Fruit fly (Drosophila melanogaster): ENCODE results near the gene CG15014.

CG15014 gene

DNA sequence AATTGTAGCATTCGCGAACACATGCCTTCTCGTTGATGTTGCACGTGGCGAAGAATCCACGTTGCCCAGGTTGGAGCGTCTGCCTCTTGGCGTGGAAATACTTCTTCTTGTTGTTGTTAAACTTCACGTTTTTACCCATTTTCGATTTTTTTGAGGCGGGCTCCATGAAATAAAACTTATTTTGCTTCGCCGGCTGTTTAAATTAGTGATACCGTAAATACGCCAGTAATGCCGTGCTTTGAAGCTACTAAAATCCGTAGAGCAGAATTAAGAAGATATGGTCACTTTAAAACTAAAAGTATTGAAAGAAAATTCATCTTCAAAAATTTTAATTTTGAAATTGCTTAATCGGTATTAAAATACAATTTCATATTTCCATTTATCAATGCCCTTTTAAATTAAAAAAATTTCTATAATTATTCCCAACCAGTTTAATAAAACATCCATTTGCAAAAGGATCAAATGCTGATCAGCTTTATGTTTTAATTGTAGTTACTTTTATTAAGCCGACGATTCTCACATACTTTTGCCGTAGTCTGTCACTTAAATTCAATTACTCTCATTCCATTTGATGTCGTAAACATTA is at the start of gene CG15014:
CG15014 (minus strand) TSS at position 228 of the 586 bp plus-strand sequence.
- no peak for TF ChIP-seq CG8319 (GFP tag; optimal IDR thresholded peaks at IDR 0.05)
- TF ChIP-seq CG1621 (tag; optimal IDR thresholded peaks at IDR 0.05): no peak
- no peak for TF ChIP-seq CG11762 (GFP tag; optimal IDR thresholded peaks at IDR 0.05; ENCODE audit: insufficient read depth)
- no peak for TF ChIP-seq Gug (GFP tag; IDR thresholded peaks at IDR 0.05)

DNA sequence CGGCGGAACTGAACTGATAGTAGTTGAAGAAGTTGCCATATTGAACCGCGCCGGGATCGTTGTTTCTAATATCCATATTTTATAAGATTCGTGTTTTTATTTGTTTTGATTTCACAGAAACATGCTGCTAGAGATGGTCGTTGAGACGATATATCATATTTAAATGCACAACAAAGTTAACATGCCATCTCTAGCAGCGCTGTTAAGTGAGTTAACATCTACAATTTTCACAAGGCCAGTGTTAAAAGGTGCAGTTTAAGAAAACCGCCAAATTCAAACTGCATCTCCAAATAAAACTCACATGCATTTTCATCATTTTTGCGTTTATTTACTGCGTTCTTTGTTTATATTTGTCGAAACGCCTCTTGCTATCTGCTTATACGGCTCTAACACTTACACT is 45.3 kb upstream of the CG15014 start, which contains the start of gene CG11342:
CG11342 (minus strand) TSS at position 120 of the 400 bp plus-strand sequence.
- TF ChIP-seq CG1621 (tag; optimal IDR thresholded peaks at IDR 0.05): no peak
- no peak for TF ChIP-seq Gug (GFP tag; IDR thresholded peaks at IDR 0.05)
- TF ChIP-seq CG10631 (GFP tag; optimal IDR thresholded peaks at IDR 0.05): no peak
- TF ChIP-seq achi (GFP tag; optimal IDR thresholded peaks at IDR 0.05): peak; percentile 23
- TF ChIP-seq esn (GFP tag; optimal IDR thresholded peaks at IDR 0.05): peak; percentile 41
- TF ChIP-seq CG8319 (GFP tag; optimal IDR thresholded peaks at IDR 0.05): no peak
- TF ChIP-seq Smox (GFP tag; optimal IDR thresholded peaks at IDR 0.05): no peak
- TF ChIP-seq Lpt (GFP tag; optimal IDR thresholded peaks at IDR 0.05): no peak
- no peak for TF ChIP-seq fd59A (GFP tag; optimal IDR thresholded peaks at IDR 0.05)
- peak; percentile 78 for TF ChIP-seq fkh (GFP tag; optimal IDR thresholded peaks at IDR 0.05)
- no peak for TF ChIP-seq pdm3 (GFP tag; optimal IDR thresholded peaks at IDR 0.05)
- TF ChIP-seq CG9139 (GFP tag; optimal IDR thresholded peaks at IDR 0.05): no peak
- TF ChIP-seq salr (GFP tag; optimal IDR thresholded peaks at IDR 0.05): no peak
- TF ChIP-seq CG3919 (GFP tag; optimal IDR thresholded peaks at IDR 0.05): no peak
- no peak for TF ChIP-seq fd85E (GFP tag; optimal IDR thresholded peaks at IDR 0.05)
- peak; percentile 13 for TF ChIP-seq lz (GFP tag; optimal IDR thresholded peaks at IDR 0.05)
- no peak for TF ChIP-seq CG32006 (GFP tag; optimal IDR thresholded peaks at IDR 0.05)

DNA sequence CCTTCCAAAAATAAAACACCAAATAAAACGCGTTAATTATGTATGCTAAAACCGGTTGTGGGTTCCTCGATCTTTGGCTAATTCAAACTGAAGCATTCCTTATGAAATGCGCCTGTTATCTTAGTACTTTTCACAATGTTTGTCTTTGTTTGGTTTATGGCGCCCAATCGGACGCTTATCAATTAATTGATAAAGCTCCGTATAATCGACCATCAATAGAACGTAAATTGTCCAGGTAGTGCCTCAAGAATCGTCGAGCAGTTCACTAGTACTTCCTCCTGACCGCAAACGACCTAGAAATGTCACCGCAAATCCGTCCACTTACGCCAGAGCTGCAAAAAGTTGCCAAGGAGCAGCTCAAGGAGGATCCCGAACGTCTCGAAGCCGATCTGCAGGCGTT is 43.1 kb upstream of the CG15014 start, which contains the start of gene CG33514:
CG33514 (plus strand) TSS at position 238 of the 400 bp plus-strand sequence.
- TF ChIP-seq vri (GFP tag; optimal IDR thresholded peaks at IDR 0.05): peak; percentile 73
- no peak for TF ChIP-seq dac (GFP tag; optimal IDR thresholded peaks at IDR 0.05)
- TF ChIP-seq CG34406 (GFP tag; optimal IDR thresholded peaks at IDR 0.05): no peak

DNA sequence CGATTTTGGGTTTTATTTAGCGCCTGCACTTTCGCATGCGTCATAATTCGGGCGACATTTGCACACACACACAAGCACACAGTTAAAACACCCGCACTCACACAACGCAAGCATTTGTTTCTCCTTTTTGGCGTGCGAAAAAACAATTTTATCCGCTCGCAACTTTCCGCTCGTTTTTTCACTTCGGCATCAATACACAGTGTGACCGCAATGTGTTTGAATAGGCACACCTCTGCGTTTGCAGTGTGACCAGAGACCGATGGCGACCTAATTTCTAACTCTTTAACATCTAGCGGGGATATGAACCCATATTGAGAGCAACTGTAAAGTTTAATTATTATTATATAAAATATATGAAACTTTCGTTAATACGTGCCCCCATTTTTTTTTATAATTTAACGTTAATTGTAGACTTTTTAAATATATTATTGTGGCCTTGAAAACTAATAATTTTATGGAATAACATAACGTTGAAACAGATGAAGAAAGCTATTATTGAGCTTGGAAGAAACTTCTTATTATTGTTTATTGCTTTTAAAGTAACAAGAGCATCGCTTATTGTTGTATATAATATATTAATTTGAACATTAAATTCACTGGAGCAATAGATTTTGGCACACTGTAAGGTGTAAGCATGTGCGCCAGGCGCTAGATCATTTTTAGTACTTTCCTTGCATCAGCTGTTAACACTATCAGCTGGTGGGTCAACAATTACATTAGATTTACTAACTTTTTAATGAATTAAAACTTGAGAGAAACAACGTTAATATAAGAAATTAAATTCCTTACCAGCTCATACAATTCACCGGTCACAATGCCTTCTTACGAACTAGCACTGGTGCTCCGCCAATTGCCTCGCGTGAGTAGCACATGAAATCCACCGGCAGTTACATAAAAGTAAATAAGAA is 42.1 kb upstream of the CG15014 start, which contains the start of the genes Cip4 and mRpS6:
Cip4 (minus strand) TSS at position 216 of the 908 bp plus-strand sequence.
mRpS6 (plus strand) TSS at position 664 of the 908 bp plus-strand sequence.
- no peak for TF ChIP-seq CG10669 (GFP tag; optimal IDR thresholded peaks at IDR 0.05)
- peak; percentile 39 for TF ChIP-seq CG16779 (tag; optimal IDR thresholded peaks at IDR 0.05)
- TF ChIP-seq Lpt (GFP tag; optimal IDR thresholded peaks at IDR 0.05): peak; percentile 55
- peak; percentile 80 for TF ChIP-seq CG31627 (GFP tag; optimal IDR thresholded peaks at IDR 0.05)
- TF ChIP-seq dsx (GFP tag; optimal IDR thresholded peaks at IDR 0.05; ENCODE audit: poor library complexity, severe bottlenecking): peak; percentile 70
- TF ChIP-seq acj6 (GFP tag; optimal IDR thresholded peaks at IDR 0.05): peak; percentile 87
- TF ChIP-seq Ets21C (GFP tag; optimal IDR thresholded peaks at IDR 0.05): peak; percentile 71
- TF ChIP-seq pdm3 (GFP tag; optimal IDR thresholded peaks at IDR 0.05): peak; percentile 86
- peak; percentile 86 for TF ChIP-seq CG10631 (GFP tag; optimal IDR thresholded peaks at IDR 0.05)
- TF ChIP-seq CG34406 (GFP tag; optimal IDR thresholded peaks at IDR 0.05): peak; percentile 81
- no peak for TF ChIP-seq spab (GFP tag; optimal IDR thresholded peaks at IDR 0.05)
- TF ChIP-seq CG6792 (GFP tag; optimal IDR thresholded peaks at IDR 0.05): peak; percentile 66
- peak; percentile 19 for TF ChIP-seq CG3919 (GFP tag; optimal IDR thresholded peaks at IDR 0.05)
- peak; percentile 31 for TF ChIP-seq fd59A (GFP tag; optimal IDR thresholded peaks at IDR 0.05)
- peak; percentile 83 for TF ChIP-seq CG6163 (GFP tag; IDR thresholded peaks at IDR 0.05)
- peak; percentile 66; the same call in 2 of the 3 replicates for TF ChIP-seq CG8119 (GFP tag; IDR thresholded peaks at IDR 0.05)
- TF ChIP-seq Ets96B (tag; optimal IDR thresholded peaks at IDR 0.05): no peak
- TF ChIP-seq CG6854 (GFP tag; optimal IDR thresholded peaks at IDR 0.05): peak; percentile 54
- TF ChIP-seq net (GFP tag; optimal IDR thresholded peaks at IDR 0.05): peak; percentile 84
- TF ChIP-seq ss (GFP tag; optimal IDR thresholded peaks at IDR 0.05): peak; percentile 1 to 48
- peak; percentile 60 for TF ChIP-seq Eip75B (GFP tag; optimal IDR thresholded peaks at IDR 0.05)
- no peak for TF ChIP-seq Hr38 (GFP tag; optimal IDR thresholded peaks at IDR 0.05)
- peak; percentile 76 for TF ChIP-seq Hr39 (GFP tag; optimal IDR thresholded peaks at IDR 0.05)
- peak; percentile 79 for TF ChIP-seq CG8632 (GFP tag; optimal IDR thresholded peaks at IDR 0.05)
- TF ChIP-seq esn (GFP tag; optimal IDR thresholded peaks at IDR 0.05): peak; percentile 85
- peak; percentile 78 for TF ChIP-seq Hr4 (GFP tag; optimal IDR thresholded peaks at IDR 0.05)
- peak; percentile 64 for TF ChIP-seq CG11294 (GFP tag; IDR thresholded peaks at IDR 0.05)
- peak; percentile 39 for TF ChIP-seq dac (GFP tag; optimal IDR thresholded peaks at IDR 0.05)

Measured in whole organism, prepupa.